Worm (Caenorhabditis elegans) whole organism, L1 larva: Measurements from ENCODE around the gene F12E12.1.

Experiments used
- C16A3.4 ChIP-seq: fragments of 150-350 bp; optimal IDR thresholded peaks from 2 replicates; lab custom pipeline; 2014; ENCODE audit warnings: missing biosample characterization, missing genetic modification characterization
- C34B4.2 ChIP-seq: sonication (generic microtip); optimal IDR thresholded peaks from 2 replicates; lab custom pipeline; 2017; ENCODE audit warnings: mild to moderate bottlenecking, missing genetic modification characterization, missing compliant biosample characterization
- Y116A8C.19 ChIP-seq: sonication (generic microtip); optimal IDR thresholded peaks from 2 replicates; lab custom pipeline; 2016; ENCODE audit warnings: missing compliant biosample characterization, missing genetic modification characterization, borderline replicate concordance
- aha-1 ChIP-seq: fragments of 150-350 bp; optimal IDR thresholded peaks from 2 replicates; lab custom pipeline; 2014; ENCODE audit warnings: missing biosample characterization, missing genetic modification characterization
- alr-1 ChIP-seq: fragments of 200-800 bp; sonication (Bioruptor generic); optimal IDR thresholded peaks from 2 replicates; lab custom pipeline; 2018; ENCODE audit warnings: borderline replicate concordance, mild to moderate bottlenecking, missing genetic modification characterization, missing compliant biosample characterization
- aly-2 ChIP-seq: fragments of 150-350 bp; optimal IDR thresholded peaks from 2 replicates; lab custom pipeline; 2014; ENCODE audit warnings: missing biosample characterization, missing genetic modification characterization
- blmp-1 ChIP-seq: fragments of 150-350 bp; optimal IDR thresholded peaks from 2 replicates; lab custom pipeline; 2014; ENCODE audit warnings: missing biosample characterization, missing genetic modification characterization
- ceh-63 ChIP-seq: fragments of 200-800 bp; sonication (Bioruptor generic); optimal IDR thresholded peaks from 2 replicates; lab custom pipeline; 2018; ENCODE audit warnings: mild to moderate bottlenecking, missing genetic modification characterization, missing compliant biosample characterization
- ceh-8 ChIP-seq: fragments of 200-800 bp; sonication (Bioruptor generic); optimal IDR thresholded peaks from 2 replicates; lab custom pipeline; 2018; ENCODE audit warnings: mild to moderate bottlenecking, missing genetic modification characterization, moderate library complexity, missing compliant biosample characterization
- ceh-88 ChIP-seq: fragments of 200-800 bp; sonication (Bioruptor generic); IDR thresholded peaks from 2 replicates; pipeline ENCODE4 v1.3.6; 2022; ENCODE audit warnings: missing genetic modification characterization, missing compliant biosample characterization
- ceh-90 ChIP-seq: sonication (generic microtip); optimal IDR thresholded peaks from 2 replicates; lab custom pipeline; 2016; ENCODE audit warnings: missing genetic modification characterization, missing compliant biosample characterization
- ces-1 ChIP-seq: fragments of 150-350 bp; optimal IDR thresholded peaks from 2 replicates; lab custom pipeline; 2014; ENCODE audit warnings: missing biosample characterization, missing genetic modification reagents, missing genetic modification characterization
- dpl-1 ChIP-seq, 3 experiments: fragments of 150-350 bp in 2 of 3; sonication (generic microtip) in 1 of 3; optimal IDR thresholded peaks; 2 replicates each; lab custom pipeline; 2014 to 2017; ENCODE audit warnings: missing biosample characterization in 3 of 3, missing genetic modification characterization in 3 of 3, missing genetic modification reagents in 3 of 3
- dsc-1 ChIP-seq: sonication (generic microtip); optimal IDR thresholded peaks from 2 replicates; lab custom pipeline; 2016; ENCODE audit warnings: mild to moderate bottlenecking, missing genetic modification characterization, missing compliant biosample characterization
- egl-13 ChIP-seq: sonication (generic microtip); optimal IDR thresholded peaks from 2 replicates; lab custom pipeline; 2016; ENCODE audit warnings: missing genotype, missing genetic modification reagents, missing genetic modification characterization, missing compliant biosample characterization
- elt-2 ChIP-seq: sonication (generic microtip); optimal IDR thresholded peaks from 2 replicates; lab custom pipeline; 2016; ENCODE audit warnings: missing genetic modification characterization, mild to moderate bottlenecking, inconsistent platforms, missing compliant biosample characterization, missing genetic modification reagents
- fkh-8 ChIP-seq: sonication (generic microtip); optimal IDR thresholded peaks from 2 replicates; lab custom pipeline; 2016; ENCODE audit warnings: mild to moderate bottlenecking, missing genetic modification characterization, missing compliant biosample characterization
- fos-1 ChIP-seq: fragments of 150-350 bp; optimal IDR thresholded peaks from 2 replicates; lab custom pipeline; 2014; ENCODE audit warnings: missing biosample characterization, missing genetic modification characterization
- grh-1 ChIP-seq: fragments of 200-800 bp; sonication (Bioruptor generic); IDR thresholded peaks from 2 replicates; pipeline ENCODE4 v1.3.6; 2022; ENCODE audit warnings: missing genetic modification reagents, missing genetic modification characterization, missing compliant biosample characterization
- hlh-4 ChIP-seq: sonication (generic microtip); optimal IDR thresholded peaks from 2 replicates; lab custom pipeline; 2016; ENCODE audit warnings: mild to moderate bottlenecking, missing genetic modification characterization, missing compliant biosample characterization
- hpl-2 ChIP-seq: fragments of 150-350 bp; optimal IDR thresholded peaks from 2 replicates; lab custom pipeline; 2014; ENCODE audit warnings: missing biosample characterization, missing genetic modification reagents, missing genetic modification characterization
- jun-1 ChIP-seq: fragments of 150-350 bp; optimal IDR thresholded peaks from 2 replicates; lab custom pipeline; 2014; ENCODE audit warnings: missing biosample characterization, missing genetic modification reagents, missing genetic modification characterization
- lin-13 ChIP-seq: fragments of 150-350 bp; optimal IDR thresholded peaks from 2 replicates; lab custom pipeline; 2014; ENCODE audit warnings: missing biosample characterization, missing genetic modification reagents, missing genetic modification characterization
- lin-14 ChIP-seq: fragments of 200-800 bp; sonication (Bioruptor generic); optimal IDR thresholded peaks from 2 replicates; lab custom pipeline; 2018; ENCODE audit warnings: mild to moderate bottlenecking, missing genetic modification characterization, moderate library complexity, missing compliant biosample characterization
- lin-35 ChIP-seq, 2 experiments: fragments of 150-350 bp; optimal IDR thresholded peaks; 2 replicates each; lab custom pipeline; 2014; ENCODE audit warnings: missing biosample characterization in 2 of 2, missing genetic modification characterization in 2 of 2, missing genetic modification reagents in 2 of 2
- lin-39 ChIP-seq: fragments of 150-350 bp; optimal IDR thresholded peaks from 2 replicates; lab custom pipeline; 2014; ENCODE audit warnings: missing biosample characterization, missing genetic modification reagents, missing genetic modification characterization
- lsy-2 ChIP-seq, 2 experiments: fragments of 150-350 bp; optimal IDR thresholded peaks; 2 replicates each; lab custom pipeline; 2014; ENCODE audit warnings: missing biosample characterization in 2 of 2, missing genetic modification characterization in 2 of 2
- mdl-1 ChIP-seq, 2 experiments: fragments of 150-350 bp; optimal IDR thresholded peaks; 2 replicates each; lab custom pipeline; 2014 to 2017; ENCODE audit warnings: missing biosample characterization in 2 of 2, missing genetic modification characterization in 2 of 2, inconsistent platforms in 1 of 2
- mep-1 ChIP-seq: fragments of 150-350 bp; optimal IDR thresholded peaks from 2 replicates; lab custom pipeline; 2014; ENCODE audit warnings: missing biosample characterization, missing genetic modification characterization
- nhr-19 ChIP-seq: fragments of 200-800 bp; sonication (Bioruptor generic); conservative IDR thresholded peaks from 2 replicates; pipeline ENCODE4 v1.3.6; 2022; ENCODE audit warnings: missing genetic modification characterization, missing compliant biosample characterization
- nhr-20 ChIP-seq: sonication (generic microtip); optimal IDR thresholded peaks from 2 replicates; lab custom pipeline; 2016; ENCODE audit warnings: mild to moderate bottlenecking, missing genetic modification characterization, missing compliant biosample characterization
- nhr-237 ChIP-seq: fragments of 150-350 bp; optimal IDR thresholded peaks from 2 replicates; lab custom pipeline; 2014; ENCODE audit warnings: missing biosample characterization, missing genetic modification characterization
- nhr-47 ChIP-seq: sonication (generic microtip); optimal IDR thresholded peaks from 2 replicates; lab custom pipeline; 2016; ENCODE audit warnings: mild to moderate bottlenecking, missing genetic modification characterization, moderate library complexity, missing compliant biosample characterization
- nhr-71 ChIP-seq: sonication (generic microtip); optimal IDR thresholded peaks from 2 replicates; lab custom pipeline; 2016; ENCODE audit warnings: mild to moderate bottlenecking, missing genetic modification characterization, moderate library complexity, missing compliant biosample characterization
- nhr-76 ChIP-seq: sonication (generic microtip); optimal IDR thresholded peaks from 2 replicates; lab custom pipeline; 2017; ENCODE audit warnings: missing biosample characterization, missing genetic modification characterization
- nhr-85 ChIP-seq: sonication (generic microtip); peaks from one replicate; lab custom pipeline; 2016; ENCODE audit warnings: missing genetic modification characterization, inconsistent platforms, missing compliant biosample characterization
- nhr-90 ChIP-seq: sonication (generic microtip); optimal IDR thresholded peaks from 2 replicates; lab custom pipeline; 2016; ENCODE audit warnings: mild to moderate bottlenecking, missing genetic modification characterization, missing compliant biosample characterization; ENCODE audit not compliant: poor library complexity
- pax-3 ChIP-seq: fragments of 200-800 bp; sonication (Bioruptor generic); optimal IDR thresholded peaks from 2 replicates; lab custom pipeline; 2018; ENCODE audit warnings: mild to moderate bottlenecking, missing genetic modification characterization, moderate library complexity, missing compliant biosample characterization
- rnt-1 ChIP-seq: sonication (generic microtip); optimal IDR thresholded peaks from 2 replicates; lab custom pipeline; 2016; ENCODE audit warnings: mild to moderate bottlenecking, missing genetic modification characterization, moderate library complexity, missing compliant biosample characterization
- skn-1 ChIP-seq: fragments of 150-350 bp; optimal IDR thresholded peaks from 2 replicates; lab custom pipeline; 2014; ENCODE audit warnings: missing biosample characterization, missing genetic modification characterization
- snpc-4 ChIP-seq: fragments of 150-350 bp; optimal IDR thresholded peaks from 2 replicates; lab custom pipeline; 2014; ENCODE audit warnings: missing biosample characterization, missing genetic modification characterization
- sup-37 ChIP-seq: fragments of 200-800 bp; sonication (Bioruptor generic); optimal IDR thresholded peaks from 2 replicates; lab custom pipeline; 2018; ENCODE audit warnings: mild to moderate bottlenecking, missing genetic modification characterization, missing compliant biosample characterization
- swsn-7 ChIP-seq: sonication (generic microtip); optimal IDR thresholded peaks from 2 replicates; lab custom pipeline; 2016; ENCODE audit warnings: missing genetic modification characterization, missing compliant biosample characterization
- unc-130 ChIP-seq: fragments of 150-350 bp; optimal IDR thresholded peaks from 2 replicates; lab custom pipeline; 2017; ENCODE audit warnings: missing biosample characterization, missing genetic modification characterization, inconsistent platforms
- unc-30 ChIP-seq: sonication (generic microtip); optimal IDR thresholded peaks from 2 replicates; lab custom pipeline; 2017; ENCODE audit warnings: missing biosample characterization, missing genetic modification characterization
- unc-62 ChIP-seq: fragments of 150-350 bp; optimal IDR thresholded peaks from 2 replicates; lab custom pipeline; 2014; ENCODE audit warnings: missing biosample characterization, missing genetic modification reagents, missing genetic modification characterization
- unc-86 ChIP-seq: sonication (generic microtip); optimal IDR thresholded peaks from 2 replicates; lab custom pipeline; 2016; ENCODE audit warnings: missing genetic modification characterization, missing compliant biosample characterization
- ztf-11 ChIP-seq, 2 experiments: sonication (generic microtip); optimal IDR thresholded peaks; 2 replicates each; lab custom pipeline; 2016 to 2017; ENCODE audit warnings: missing genetic modification characterization in 2 of 2, missing biosample characterization in 1 of 2, missing compliant biosample characterization in 1 of 2

F12E12.1 gene

ce11 chrII:3736893-3737375 is 4.8 kb upstream of the F12E12.1 start, which contains the start of gene F12E12.6:
Gene F12E12.6, minus strand, starts transcription at chrII:3736943.
- no peak for TF ChIP-seq lin-14 (GFP tag; lab: Kevin White, UChicago)
- TF ChIP-seq pax-3, result no peak
- TF ChIP-seq blmp-1, result no peak
- TF ChIP-seq nhr-85, result no peak
- TF ChIP-seq aha-1 (tag; lab: Kevin White, UChicago), result no peak
- TF ChIP-seq alr-1 (tag; lab: Kevin White, UChicago), result no peak
- no peak for TF ChIP-seq C16A3.4 (tag; lab: Kevin White, UChicago)
- TF ChIP-seq ceh-63 (GFP tag; lab: Kevin White, UChicago), result no peak
- no peak for TF ChIP-seq elt-2
- no peak for TF ChIP-seq nhr-71 (tag; lab: Kevin White, UChicago)
- TF ChIP-seq swsn-7 (tag; lab: Kevin White, UChicago), result no peak
- TF ChIP-seq unc-130 (tag; lab: Kevin White, UChicago), result no peak
- TF ChIP-seq unc-62 (GFP tag; lab: Kevin White, UChicago), result no peak
- TF ChIP-seq aly-2 (tag; lab: Kevin White, UChicago), result no peak
- TF ChIP-seq ceh-8, result no peak
- no peak for TF ChIP-seq nhr-47 (tag; lab: Kevin White, UChicago)

ce11 chrII:3739647-3740046 is 2.0 kb upstream of the F12E12.1 start, which contains the start of gene F12E12.2:
Gene F12E12.2, plus strand, starts transcription at chrII:3739947.
- TF ChIP-seq lsy-2 (tag; optimal IDR thresholded peaks at IDR 0.05; lab: Kevin White, UChicago), result no peak
- no peak for TF ChIP-seq unc-62 (GFP tag; lab: Kevin White, UChicago)
- TF ChIP-seq ceh-8, result no peak
- TF ChIP-seq lin-13 (GFP tag; lab: Kevin White, UChicago), result no peak
- no peak for TF ChIP-seq unc-30
- no peak for TF ChIP-seq pax-3
- TF ChIP-seq mep-1, result no peak
- TF ChIP-seq nhr-90 (tag; lab: Kevin White, UChicago), result no peak
- TF ChIP-seq skn-1, result no peak
- no peak for TF ChIP-seq nhr-237

- peak; percentile 20 for TF ChIP-seq elt-2
- no peak for TF ChIP-seq Y116A8C.19 (tag; lab: Kevin White, UChicago)
- no peak for TF ChIP-seq unc-86 (tag; lab: Kevin White, UChicago)
- TF ChIP-seq hlh-4 (tag; lab: Kevin White, UChicago), result no peak
- TF ChIP-seq grh-1, result no peak
- no peak for TF ChIP-seq sup-37 (GFP tag; lab: Kevin White, UChicago)
- no peak for TF ChIP-seq C34B4.2 (tag; lab: Kevin White, UChicago)
- peak in 1 of 2 experiments; percentile 39 for TF ChIP-seq lin-35 (GFP tag; optimal IDR thresholded peaks at IDR 0.05; lab: Kevin White, UChicago)
- TF ChIP-seq hpl-2 (GFP tag; lab: Kevin White, UChicago), result no peak
- no peak for TF ChIP-seq fos-1
- no peak for TF ChIP-seq fkh-8
- TF ChIP-seq mdl-1 (tag; optimal IDR thresholded peaks at IDR 0.05; lab: Kevin White, UChicago), result peak in 1 of 2 experiments; percentile 22
- TF ChIP-seq rnt-1 (tag; lab: Kevin White, UChicago), result no peak
- no peak for TF ChIP-seq nhr-19 (GFP tag; lab: Robert Waterston, UW)
- no peak for TF ChIP-seq nhr-76 (tag; lab: Kevin White, UChicago)
- TF ChIP-seq nhr-90 (tag; lab: Kevin White, UChicago), result no peak
- TF ChIP-seq swsn-7 (tag; lab: Kevin White, UChicago), result no peak
- no peak for TF ChIP-seq snpc-4
- no peak for TF ChIP-seq dsc-1
- no peak for TF ChIP-seq jun-1 (tag; lab: Kevin White, UChicago)
- no peak for TF ChIP-seq aly-2 (tag; lab: Kevin White, UChicago)
- TF ChIP-seq lin-39, result no peak
- TF ChIP-seq lin-13 (GFP tag; lab: Kevin White, UChicago), result no peak
- TF ChIP-seq egl-13, result no peak
- TF ChIP-seq ces-1, result no peak
- peak; percentile 85 for TF ChIP-seq nhr-20
- TF ChIP-seq lin-14 (GFP tag; lab: Kevin White, UChicago), result peak; percentile 75
- no peak for TF ChIP-seq dpl-1 (GFP tag; optimal IDR thresholded peaks at IDR 0.05; lab: Kevin White, UChicago)
- no peak for TF ChIP-seq ceh-90 (tag; lab: Kevin White, UChicago)
- TF ChIP-seq nhr-237, result no peak
- TF ChIP-seq ceh-88 (GFP tag; lab: Robert Waterston, UW), result no peak
- no peak for TF ChIP-seq ztf-11 (tag; optimal IDR thresholded peaks at IDR 0.05; lab: Kevin White, UChicago)
Observed at ce11 chrII:3743684-3744200, 2.1 kb downstream of the F12E12.1 start, which contains the start of gene nta-1. Gene nta-1, minus strand, starts transcription at chrII:3743814.
